Fruit fly (Drosophila melanogaster) whole organism, prepupa: Measurements from ENCODE around the gene CG13288.

ENCODE experiments used
- Blimp-1 ChIP-seq: fragments of 200-800 bp; sonication (Bioruptor generic); optimal IDR thresholded peaks from 3 replicates; lab custom pipeline; 2017; ENCODE audit warnings: missing biosample characterization, missing genetic modification characterization, mild to moderate bottlenecking, moderate library complexity, missing genetic modification reagents
- CG10631 ChIP-seq: fragments of 200-800 bp; sonication (Bioruptor generic); optimal IDR thresholded peaks from 2 replicates; lab custom pipeline; 2016; ENCODE audit warnings: missing biosample characterization, missing genetic modification characterization
- CG10669 ChIP-seq: fragments of 200-800 bp; sonication (Bioruptor generic); optimal IDR thresholded peaks from 3 replicates; lab custom pipeline; 2018; ENCODE audit warnings: missing biosample characterization, mild to moderate bottlenecking, missing genetic modification characterization, moderate library complexity
- CG11294 ChIP-seq: fragments of 200-800 bp; sonication (Bioruptor generic); IDR thresholded peaks from 2 replicates; pipeline ENCODE4 v1.3.6; 2022; ENCODE audit warnings: missing biosample characterization, missing genetic modification characterization
- CG11762 ChIP-seq: fragments of 200-800 bp; sonication (Bioruptor generic); optimal IDR thresholded peaks from 3 replicates; lab custom pipeline; 2016; ENCODE audit warnings: missing biosample characterization, missing genetic modification characterization; ENCODE audit not compliant: insufficient read depth
- CG11902 ChIP-seq: fragments of 200-800 bp; sonication (Bioruptor generic); optimal IDR thresholded peaks from 3 replicates; lab custom pipeline; 2016; ENCODE audit warnings: missing biosample characterization, missing genetic modification characterization
- CG1621 ChIP-seq: fragments of 200-800 bp; sonication (Bioruptor generic); optimal IDR thresholded peaks from 3 replicates; lab custom pipeline; 2018; ENCODE audit warnings: missing biosample characterization, mild to moderate bottlenecking, missing genetic modification characterization
- CG3032 ChIP-seq: fragments of 200-800 bp; optimal IDR thresholded peaks from 2 replicates; lab custom pipeline; 2019; ENCODE audit warnings: missing biosample characterization, mild to moderate bottlenecking, missing genetic modification characterization, moderate library complexity
- CG32006 ChIP-seq: fragments of 200-800 bp; sonication (Bioruptor generic); optimal IDR thresholded peaks from 3 replicates; lab custom pipeline; 2017; ENCODE audit warnings: missing biosample characterization, mild to moderate bottlenecking, missing genetic modification characterization
- CG34406 ChIP-seq: fragments of 200-800 bp; sonication (Bioruptor generic); optimal IDR thresholded peaks from 3 replicates; lab custom pipeline; 2016; ENCODE audit warnings: missing biosample characterization, missing genetic modification characterization
- CG4318 ChIP-seq: fragments of 200-800 bp; sonication (Bioruptor generic); optimal IDR thresholded peaks from 3 replicates; lab custom pipeline; 2017; ENCODE audit warnings: missing biosample characterization, mild to moderate bottlenecking, missing genetic modification characterization
- CG6163 ChIP-seq: fragments of 200-800 bp; sonication (Bioruptor generic); IDR thresholded peaks from 3 replicates; pipeline ENCODE4 v1.3.6; 2022; ENCODE audit warnings: missing biosample characterization, missing genetic modification characterization
- CG6792 ChIP-seq: fragments of 200-800 bp; sonication (Bioruptor generic); optimal IDR thresholded peaks from 3 replicates; lab custom pipeline; 2016; ENCODE audit warnings: missing biosample characterization, missing genetic modification characterization
- CG6854 ChIP-seq: fragments of 200-800 bp; sonication (Bioruptor generic); optimal IDR thresholded peaks from 2 replicates; lab custom pipeline; 2017; ENCODE audit warnings: missing biosample characterization, mild to moderate bottlenecking, missing genetic modification characterization
- CG7368 ChIP-seq: fragments of 200-800 bp; sonication (Bioruptor generic); optimal IDR thresholded peaks from 3 replicates; lab custom pipeline; 2016; ENCODE audit warnings: missing biosample characterization, missing genetic modification characterization
- CG8319 ChIP-seq: fragments of 200-800 bp; sonication (Bioruptor generic); optimal IDR thresholded peaks from 3 replicates; lab custom pipeline; 2016; ENCODE audit warnings: missing biosample characterization, missing genetic modification characterization
- CG9139 ChIP-seq: fragments of 200-800 bp; sonication (Bioruptor generic); optimal IDR thresholded peaks from 3 replicates; lab custom pipeline; 2017; ENCODE audit warnings: missing biosample characterization, mild to moderate bottlenecking, missing genetic modification characterization
- Eip93F ChIP-seq: fragments of 200-800 bp; sonication (Bioruptor generic); optimal IDR thresholded peaks from 2 replicates; lab custom pipeline; 2016; ENCODE audit warnings: missing biosample characterization, mild to moderate bottlenecking, missing genetic modification characterization
- Ets21C ChIP-seq: fragments of 200-800 bp; sonication (Bioruptor generic); optimal IDR thresholded peaks from 3 replicates; lab custom pipeline; 2016; ENCODE audit warnings: missing biosample characterization, missing genetic modification characterization
- Gug ChIP-seq: fragments of 200-800 bp; sonication (Bioruptor generic); IDR thresholded peaks from 2 replicates; pipeline ENCODE4 v1.3.6; 2022; ENCODE audit warnings: missing biosample characterization, missing genetic modification characterization
- Hr4 ChIP-seq: fragments of 200-800 bp; sonication (Bioruptor generic); optimal IDR thresholded peaks from 3 replicates; lab custom pipeline; 2016; ENCODE audit warnings: missing biosample characterization, missing genetic modification characterization
- Lpt ChIP-seq: fragments of 200-800 bp; sonication (Bioruptor generic); optimal IDR thresholded peaks from 3 replicates; lab custom pipeline; 2016; ENCODE audit warnings: missing biosample characterization, missing genetic modification characterization
- OdsH ChIP-seq: fragments of 200-800 bp; sonication (Bioruptor generic); optimal IDR thresholded peaks from 3 replicates; lab custom pipeline; 2016; ENCODE audit warnings: missing biosample characterization, missing genetic modification characterization
- Smox ChIP-seq: fragments of 200-800 bp; sonication (Bioruptor generic); optimal IDR thresholded peaks from 3 replicates; lab custom pipeline; 2016; ENCODE audit warnings: missing biosample characterization, missing genetic modification characterization
- Sox102F ChIP-seq: fragments of 200-800 bp; sonication (Bioruptor generic); optimal IDR thresholded peaks from 2 replicates; lab custom pipeline; 2016; ENCODE audit warnings: missing biosample characterization, mild to moderate bottlenecking, missing genetic modification characterization
- Sox14 ChIP-seq: fragments of 200-800 bp; sonication (Bioruptor generic); optimal IDR thresholded peaks from 3 replicates; lab custom pipeline; 2016; ENCODE audit warnings: missing biosample characterization, missing genetic modification characterization
- Sox15 ChIP-seq: fragments of 200-800 bp; sonication (Bioruptor generic); optimal IDR thresholded peaks from 3 replicates; lab custom pipeline; 2016; ENCODE audit warnings: missing biosample characterization, missing genetic modification characterization
- achi ChIP-seq: fragments of 200-800 bp; sonication (Bioruptor generic); optimal IDR thresholded peaks from 3 replicates; lab custom pipeline; 2016; ENCODE audit warnings: missing biosample characterization, missing genetic modification characterization
- acj6 ChIP-seq: fragments of 200-800 bp; sonication (Bioruptor generic); optimal IDR thresholded peaks from 3 replicates; lab custom pipeline; 2016; ENCODE audit warnings: missing biosample characterization, missing genetic modification characterization
- cyc ChIP-seq: fragments of 200-800 bp; sonication (Bioruptor generic); optimal IDR thresholded peaks from 3 replicates; lab custom pipeline; 2016; ENCODE audit warnings: missing biosample characterization, missing genetic modification characterization
- dac ChIP-seq: fragments of 200-800 bp; sonication (Bioruptor generic); optimal IDR thresholded peaks from 2 replicates; lab custom pipeline; 2017; ENCODE audit warnings: missing biosample characterization, mild to moderate bottlenecking, missing genetic modification characterization
- dsx ChIP-seq: fragments of 200-800 bp; optimal IDR thresholded peaks from 3 replicates; lab custom pipeline; 2019; ENCODE audit warnings: missing biosample characterization, mild to moderate bottlenecking, missing genetic modification characterization, moderate library complexity; ENCODE audit not compliant: poor library complexity, severe bottlenecking
- eg ChIP-seq: fragments of 200-800 bp; sonication (Bioruptor generic); IDR thresholded peaks from 3 replicates; pipeline ENCODE4 v1.3.6; 2022; ENCODE audit warnings: missing biosample characterization, missing genetic modification characterization
- esn ChIP-seq: fragments of 200-800 bp; sonication (Bioruptor generic); optimal IDR thresholded peaks from 2 replicates; lab custom pipeline; 2016; ENCODE audit warnings: missing biosample characterization, mild to moderate bottlenecking, missing genetic modification characterization, moderate library complexity
- fd59A ChIP-seq: fragments of 200-800 bp; sonication (Bioruptor generic); optimal IDR thresholded peaks from 2 replicates; lab custom pipeline; 2017; ENCODE audit warnings: missing biosample characterization, mild to moderate bottlenecking, missing genetic modification characterization, missing genetic modification reagents
- fd85E ChIP-seq: fragments of 200-800 bp; sonication (Bioruptor generic); optimal IDR thresholded peaks from 3 replicates; lab custom pipeline; 2016; ENCODE audit warnings: missing biosample characterization, missing genetic modification characterization
- fkh ChIP-seq: fragments of 200-800 bp; sonication (Bioruptor generic); optimal IDR thresholded peaks from 3 replicates; lab custom pipeline; 2017; ENCODE audit warnings: missing biosample characterization, mild to moderate bottlenecking, missing genetic modification characterization, moderate library complexity
- lz ChIP-seq: fragments of 200-800 bp; sonication (Bioruptor generic); optimal IDR thresholded peaks from 3 replicates; lab custom pipeline; 2016; ENCODE audit warnings: missing biosample characterization, missing genetic modification characterization
- net ChIP-seq: fragments of 200-800 bp; sonication (Bioruptor generic); optimal IDR thresholded peaks from 3 replicates; lab custom pipeline; 2016; ENCODE audit warnings: missing biosample characterization, missing genetic modification characterization
- pdm3 ChIP-seq: fragments of 200-800 bp; sonication (Bioruptor generic); optimal IDR thresholded peaks from 3 replicates; lab custom pipeline; 2016; ENCODE audit warnings: missing biosample characterization, missing genetic modification characterization
- salr ChIP-seq, 2 experiments: fragments of 200-800 bp; sonication (Bioruptor generic); optimal IDR thresholded peaks; 3 replicates each; lab custom pipeline; 2016 to 2018; ENCODE audit warnings: missing biosample characterization in 2 of 2, missing genetic modification characterization in 2 of 2, mild to moderate bottlenecking in 1 of 2
- spab ChIP-seq: fragments of 200-800 bp; sonication (Bioruptor generic); optimal IDR thresholded peaks from 2 replicates; lab custom pipeline; 2017; ENCODE audit warnings: missing biosample characterization, mild to moderate bottlenecking, missing genetic modification characterization, missing genetic modification reagents
- ss ChIP-seq, 2 experiments: fragments of 200-800 bp; sonication (Bioruptor generic); optimal IDR thresholded peaks; 2 replicates in 1 of 2; 3 replicates in 1 of 2; lab custom pipeline; 2017 to 2018; ENCODE audit warnings: mild to moderate bottlenecking in 2 of 2, missing biosample characterization in 2 of 2, missing genetic modification characterization in 2 of 2, moderate library complexity in 1 of 2
- svp ChIP-seq: fragments of 200-800 bp; sonication (Bioruptor generic); peaks from one replicate; lab custom pipeline; 2016; ENCODE audit warnings: missing biosample characterization, missing genetic modification characterization
- topi ChIP-seq: fragments of 200-800 bp; sonication (Bioruptor generic); optimal IDR thresholded peaks from 3 replicates; lab custom pipeline; 2016; ENCODE audit warnings: missing biosample characterization, missing genetic modification characterization
- vri ChIP-seq: fragments of 200-800 bp; sonication (Bioruptor generic); optimal IDR thresholded peaks from 3 replicates; lab custom pipeline; 2016; ENCODE audit warnings: missing biosample characterization, mild to moderate bottlenecking, missing genetic modification characterization

CG13288 gene

DNA sequence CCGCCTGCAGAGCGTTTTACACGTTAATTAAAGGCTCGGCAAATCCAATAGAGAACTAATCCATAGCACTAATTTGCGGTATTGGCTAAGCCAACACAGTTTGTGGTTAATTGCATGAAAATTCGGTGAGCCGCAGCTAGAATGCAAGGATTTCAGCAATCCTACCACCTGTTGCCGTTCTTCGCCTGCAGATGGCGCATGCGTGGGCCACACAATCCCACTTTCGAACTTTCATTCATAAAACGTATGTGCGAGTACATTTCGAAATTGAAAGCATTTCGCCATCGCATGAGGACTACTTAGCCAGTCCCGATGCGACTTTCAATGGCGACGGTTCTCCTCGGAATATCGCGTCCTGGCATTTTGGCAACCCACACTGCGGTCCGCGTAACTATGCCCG, at the start of gene CG13288:
Gene CG13288 (plus strand): TSS at position 305 of the 400 bp plus-strand sequence.
- TF ChIP-seq Lpt (GFP tag; lab: Kevin White, UChicago) = no peak
- TF ChIP-seq CG4318 = no peak
- no peak for TF ChIP-seq net (GFP tag; lab: Kevin White, UChicago)
- no peak for TF ChIP-seq topi (GFP tag; lab: Kevin White, UChicago)
- no peak for TF ChIP-seq OdsH (GFP tag; lab: Kevin White, UChicago)
- no peak for TF ChIP-seq Sox14 (GFP tag; lab: Kevin White, UChicago)
- TF ChIP-seq spab (GFP tag; lab: Kevin White, UChicago) = no peak
- TF ChIP-seq acj6 (GFP tag; lab: Kevin White, UChicago) = no peak

DNA sequence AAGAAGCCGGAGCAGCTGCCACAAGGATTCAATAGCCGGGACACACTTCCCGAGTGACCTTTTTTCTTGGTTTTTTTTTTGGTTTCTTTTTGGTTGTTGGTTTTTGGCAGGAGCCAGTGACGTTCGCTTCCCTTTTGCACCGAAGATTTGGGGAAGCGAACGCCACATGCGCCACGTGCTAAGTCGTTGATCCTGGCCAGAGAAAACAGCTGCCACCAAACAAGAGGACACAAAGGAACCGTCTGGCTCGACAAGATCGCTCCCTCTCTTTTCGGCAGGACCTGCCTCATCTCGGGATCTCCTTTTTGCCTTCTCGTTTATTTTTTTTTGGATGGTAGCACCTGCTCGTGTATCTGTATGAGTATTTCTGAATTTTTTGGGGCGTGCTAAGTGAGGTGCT, 48.2 kb upstream of the CG13288 start:
- TF ChIP-seq CG3032 = no peak
- TF ChIP-seq Sox102F (GFP tag; lab: Kevin White, UChicago) = no peak
- TF ChIP-seq fkh = no peak
- TF ChIP-seq net (GFP tag; lab: Kevin White, UChicago) = no peak
- TF ChIP-seq CG9139 = no peak
- no peak for TF ChIP-seq Hr4 (GFP tag; lab: Kevin White, UChicago)
- TF ChIP-seq salr (GFP tag; optimal IDR thresholded peaks at IDR 0.05; lab: Kevin White, UChicago) = no peak
- TF ChIP-seq eg (GFP tag; lab: Robert Waterston, UW) = no peak
- TF ChIP-seq Sox14 (GFP tag; lab: Kevin White, UChicago) = no peak
- no peak for TF ChIP-seq Gug (GFP tag; lab: Robert Waterston, UW)
- no peak for TF ChIP-seq svp (GFP tag; lab: Kevin White, UChicago)
- TF ChIP-seq esn (GFP tag; lab: Kevin White, UChicago) = no peak
- TF ChIP-seq, all 60 proteins: peak for 0

DNA sequence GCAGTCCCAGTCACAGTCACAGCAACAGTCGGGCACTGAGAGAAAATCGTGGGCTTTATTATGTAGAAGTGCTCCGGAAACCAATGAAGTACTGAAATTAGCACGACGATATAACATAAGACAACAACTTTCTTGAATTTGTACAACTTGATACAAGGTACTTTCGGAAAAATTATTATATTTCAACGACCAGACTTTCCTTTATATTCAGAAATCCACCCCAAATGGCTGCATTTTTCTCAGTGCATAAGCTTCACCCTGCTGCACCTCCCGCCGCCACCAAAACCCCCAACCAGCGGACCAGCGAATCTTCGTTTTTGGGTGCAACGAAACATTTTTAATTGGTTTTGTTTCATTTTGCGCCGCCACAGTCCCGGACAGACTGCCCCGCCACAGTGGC, 44.2 kb upstream of the CG13288 start:
- no peak for TF ChIP-seq Lpt (GFP tag; lab: Kevin White, UChicago)
- TF ChIP-seq Smox = peak; percentile 71
- TF ChIP-seq CG32006 (GFP tag; lab: Kevin White, UChicago) = peak; percentile 15
- peak; percentile 72 for TF ChIP-seq lz (GFP tag; lab: Kevin White, UChicago)
- peak; percentile 13 for TF ChIP-seq Eip93F (GFP tag; lab: Kevin White, UChicago)
- peak; percentile 45 for TF ChIP-seq Sox15
- TF ChIP-seq CG10669 (GFP tag; lab: Kevin White, UChicago) = peak; percentile 54
- TF ChIP-seq fd85E (GFP tag; lab: Kevin White, UChicago) = no peak
- TF ChIP-seq svp (GFP tag; lab: Kevin White, UChicago) = peak; percentile 91
- peak; percentile 64 for TF ChIP-seq CG7368 (GFP tag; lab: Kevin White, UChicago)
- TF ChIP-seq dac (GFP tag; lab: Kevin White, UChicago) = no peak
- peak; percentile 58 for TF ChIP-seq fd59A (GFP tag; lab: Kevin White, UChicago)
- TF ChIP-seq CG11294 (GFP tag; lab: Robert Waterston, UW) = no peak
- peak; percentile 40 for TF ChIP-seq CG1621 (tag; lab: Kevin White, UChicago)
- peak; percentile 29 for TF ChIP-seq Sox102F (GFP tag; lab: Kevin White, UChicago)
- no peak for TF ChIP-seq CG4318
- peak; percentile 47 for TF ChIP-seq pdm3 (GFP tag; lab: Kevin White, UChicago)
- peak; percentile 34 for TF ChIP-seq CG8319
- TF ChIP-seq Hr4 (GFP tag; lab: Kevin White, UChicago) = peak; percentile 6
- TF ChIP-seq CG6163 (GFP tag; lab: Robert Waterston, UW) = peak; percentile 56; the same call in 2 of the 3 replicates
- TF ChIP-seq CG11762 (GFP tag; lab: Kevin White, UChicago) = peak; percentile 47
- TF ChIP-seq Blimp-1 (GFP tag; lab: Kevin White, UChicago) = peak; percentile 32
- peak; percentile 51 for TF ChIP-seq spab (GFP tag; lab: Kevin White, UChicago)
- TF ChIP-seq CG6792 (GFP tag; lab: Kevin White, UChicago) = peak; percentile 71
- peak; percentile 42 for TF ChIP-seq net (GFP tag; lab: Kevin White, UChicago)
- peak; percentile 54 for TF ChIP-seq achi (GFP tag; lab: Kevin White, UChicago)
- TF ChIP-seq CG34406 (GFP tag; lab: Kevin White, UChicago) = peak; percentile 48
- TF ChIP-seq CG6854 (GFP tag; lab: Kevin White, UChicago) = no peak
- TF ChIP-seq CG11902 (GFP tag; lab: Kevin White, UChicago) = peak; percentile 71
- peak; percentile 59 for TF ChIP-seq Sox14 (GFP tag; lab: Kevin White, UChicago)
- peak; percentile 50 for TF ChIP-seq CG10631 (GFP tag; lab: Kevin White, UChicago)
- TF ChIP-seq ss (GFP tag; optimal IDR thresholded peaks at IDR 0.05; lab: Kevin White, UChicago) = peak; percentile 44 to 48
- TF ChIP-seq acj6 (GFP tag; lab: Kevin White, UChicago) = peak; percentile 55
- peak; percentile 62 for TF ChIP-seq vri
- TF ChIP-seq topi (GFP tag; lab: Kevin White, UChicago) = peak; percentile 70
- peak; percentile 27 for TF ChIP-seq dsx
- TF ChIP-seq Ets21C (GFP tag; lab: Kevin White, UChicago) = peak; percentile 59
- peak; percentile 67 for TF ChIP-seq cyc (GFP tag; lab: Kevin White, UChicago)
